Worm (Caenorhabditis elegans) whole organism, L1 larva: ENCODE data around the gene ugt-54.

Experiments
- Y116A8C.19 ChIP-seq: sonication (generic microtip); optimal IDR thresholded peaks from 2 replicates; lab custom pipeline; 2016; ENCODE audit warnings: missing compliant biosample characterization, missing genetic modification characterization, borderline replicate concordance
- aly-2 ChIP-seq: fragments of 150-350 bp; optimal IDR thresholded peaks from 2 replicates; lab custom pipeline; 2014; ENCODE audit warnings: missing biosample characterization, missing genetic modification characterization
- ceh-8 ChIP-seq: fragments of 200-800 bp; sonication (Bioruptor generic); optimal IDR thresholded peaks from 2 replicates; lab custom pipeline; 2018; ENCODE audit warnings: mild to moderate bottlenecking, missing genetic modification characterization, moderate library complexity, missing compliant biosample characterization
- ceh-90 ChIP-seq: sonication (generic microtip); optimal IDR thresholded peaks from 2 replicates; lab custom pipeline; 2016; ENCODE audit warnings: missing genetic modification characterization, missing compliant biosample characterization
- ces-1 ChIP-seq: fragments of 150-350 bp; optimal IDR thresholded peaks from 2 replicates; lab custom pipeline; 2014; ENCODE audit warnings: missing biosample characterization, missing genetic modification reagents, missing genetic modification characterization
- dsc-1 ChIP-seq: sonication (generic microtip); optimal IDR thresholded peaks from 2 replicates; lab custom pipeline; 2016; ENCODE audit warnings: mild to moderate bottlenecking, missing genetic modification characterization, missing compliant biosample characterization
- efl-1 ChIP-seq, 4 experiments: fragments of 150-350 bp; optimal IDR thresholded peaks in 3 of 4; peaks in 1 of 4; 1 replicate in 1 of 4; 2 replicates in 3 of 4; lab custom pipeline; 2014; ENCODE audit warnings: missing biosample characterization in 2 of 4, missing genetic modification characterization in 2 of 4, missing genetic modification reagents in 2 of 4
- egl-13 ChIP-seq: sonication (generic microtip); optimal IDR thresholded peaks from 2 replicates; lab custom pipeline; 2016; ENCODE audit warnings: missing genotype, missing genetic modification reagents, missing genetic modification characterization, missing compliant biosample characterization
- elt-3 ChIP-seq, 6 experiments: fragments of 150-350 bp in 1 of 6; sonication (generic microtip); optimal IDR thresholded peaks; 2 replicates each; lab custom pipeline; 2017 to 2018; ENCODE audit warnings: missing biosample characterization in 6 of 6, missing genetic modification characterization in 6 of 6, inconsistent platforms in 1 of 6
- fkh-10 ChIP-seq: sonication (generic microtip); optimal IDR thresholded peaks from 2 replicates; lab custom pipeline; 2017; ENCODE audit warnings: missing biosample characterization, missing genetic modification reagents, missing genetic modification characterization
- fkh-8 ChIP-seq: sonication (generic microtip); optimal IDR thresholded peaks from 2 replicates; lab custom pipeline; 2016; ENCODE audit warnings: mild to moderate bottlenecking, missing genetic modification characterization, missing compliant biosample characterization
- fos-1 ChIP-seq: fragments of 150-350 bp; optimal IDR thresholded peaks from 2 replicates; lab custom pipeline; 2014; ENCODE audit warnings: missing biosample characterization, missing genetic modification characterization
- isw-1 ChIP-seq: fragments of 200-800 bp; sonication (Bioruptor generic); IDR thresholded peaks from 2 replicates; pipeline ENCODE4 v1.3.6; 2022; ENCODE audit warnings: missing genetic modification characterization, missing compliant biosample characterization
- jun-1 ChIP-seq: fragments of 150-350 bp; optimal IDR thresholded peaks from 2 replicates; lab custom pipeline; 2014; ENCODE audit warnings: missing biosample characterization, missing genetic modification reagents, missing genetic modification characterization
- lin-13 ChIP-seq: fragments of 150-350 bp; optimal IDR thresholded peaks from 2 replicates; lab custom pipeline; 2014; ENCODE audit warnings: missing biosample characterization, missing genetic modification reagents, missing genetic modification characterization
- lin-14 ChIP-seq: fragments of 200-800 bp; sonication (Bioruptor generic); optimal IDR thresholded peaks from 2 replicates; lab custom pipeline; 2018; ENCODE audit warnings: mild to moderate bottlenecking, missing genetic modification characterization, moderate library complexity, missing compliant biosample characterization
- lin-15B ChIP-seq: fragments of 150-350 bp; sonication (generic microtip); optimal IDR thresholded peaks from 3 replicates; lab custom pipeline; 2014; ENCODE audit warnings: missing biosample characterization, missing genetic modification characterization
- lir-3 ChIP-seq: sonication (generic microtip); optimal IDR thresholded peaks from 2 replicates; lab custom pipeline; 2016; ENCODE audit warnings: mild to moderate bottlenecking, missing genetic modification characterization, moderate library complexity, missing compliant biosample characterization; ENCODE audit not compliant: poor library complexity
- mdl-1 ChIP-seq, 2 experiments: fragments of 150-350 bp; optimal IDR thresholded peaks; 2 replicates each; lab custom pipeline; 2014 to 2017; ENCODE audit warnings: missing biosample characterization in 2 of 2, missing genetic modification characterization in 2 of 2, inconsistent platforms in 1 of 2
- mep-1 ChIP-seq: fragments of 150-350 bp; optimal IDR thresholded peaks from 2 replicates; lab custom pipeline; 2014; ENCODE audit warnings: missing biosample characterization, missing genetic modification characterization
- nhr-12 ChIP-seq: sonication (generic microtip); optimal IDR thresholded peaks from 2 replicates; lab custom pipeline; 2017; ENCODE audit warnings: missing biosample characterization, missing genetic modification characterization
- nhr-19 ChIP-seq: fragments of 200-800 bp; sonication (Bioruptor generic); conservative IDR thresholded peaks from 2 replicates; pipeline ENCODE4 v1.3.6; 2022; ENCODE audit warnings: missing genetic modification characterization, missing compliant biosample characterization
- nhr-20 ChIP-seq: sonication (generic microtip); optimal IDR thresholded peaks from 2 replicates; lab custom pipeline; 2016; ENCODE audit warnings: mild to moderate bottlenecking, missing genetic modification characterization, missing compliant biosample characterization
- nhr-237 ChIP-seq: fragments of 150-350 bp; optimal IDR thresholded peaks from 2 replicates; lab custom pipeline; 2014; ENCODE audit warnings: missing biosample characterization, missing genetic modification characterization
- nhr-76 ChIP-seq: sonication (generic microtip); optimal IDR thresholded peaks from 2 replicates; lab custom pipeline; 2017; ENCODE audit warnings: missing biosample characterization, missing genetic modification characterization
- nhr-85 ChIP-seq: sonication (generic microtip); peaks from one replicate; lab custom pipeline; 2016; ENCODE audit warnings: missing genetic modification characterization, inconsistent platforms, missing compliant biosample characterization
- nhr-90 ChIP-seq: sonication (generic microtip); optimal IDR thresholded peaks from 2 replicates; lab custom pipeline; 2016; ENCODE audit warnings: mild to moderate bottlenecking, missing genetic modification characterization, missing compliant biosample characterization; ENCODE audit not compliant: poor library complexity
- pag-3 ChIP-seq: sonication (generic microtip); optimal IDR thresholded peaks from 2 replicates; lab custom pipeline; 2017; ENCODE audit warnings: missing genetic modification characterization, mild to moderate bottlenecking, missing compliant biosample characterization, antibody characterized with exemption, borderline replicate concordance; ENCODE audit not compliant: insufficient read depth
- skn-1 ChIP-seq: fragments of 150-350 bp; optimal IDR thresholded peaks from 2 replicates; lab custom pipeline; 2014; ENCODE audit warnings: missing biosample characterization, missing genetic modification characterization
- snpc-4 ChIP-seq: fragments of 150-350 bp; optimal IDR thresholded peaks from 2 replicates; lab custom pipeline; 2014; ENCODE audit warnings: missing biosample characterization, missing genetic modification characterization
- snu-23 ChIP-seq: sonication (generic microtip); optimal IDR thresholded peaks from 2 replicates; lab custom pipeline; 2016; ENCODE audit warnings: missing genetic modification characterization, missing compliant biosample characterization
- sptf-1 ChIP-seq: fragments of 150-350 bp; optimal IDR thresholded peaks from 2 replicates; lab custom pipeline; 2014; ENCODE audit warnings: missing biosample characterization, missing genetic modification characterization
- swsn-7 ChIP-seq: sonication (generic microtip); optimal IDR thresholded peaks from 2 replicates; lab custom pipeline; 2016; ENCODE audit warnings: missing genetic modification characterization, missing compliant biosample characterization
- tlp-1 ChIP-seq: fragments of 150-350 bp; optimal IDR thresholded peaks from 2 replicates; lab custom pipeline; 2014; ENCODE audit warnings: missing biosample characterization, missing genetic modification characterization
- unc-30 ChIP-seq: sonication (generic microtip); optimal IDR thresholded peaks from 2 replicates; lab custom pipeline; 2017; ENCODE audit warnings: missing biosample characterization, missing genetic modification characterization
- unc-62 ChIP-seq: fragments of 150-350 bp; optimal IDR thresholded peaks from 2 replicates; lab custom pipeline; 2014; ENCODE audit warnings: missing biosample characterization, missing genetic modification reagents, missing genetic modification characterization
- unc-86 ChIP-seq: sonication (generic microtip); optimal IDR thresholded peaks from 2 replicates; lab custom pipeline; 2016; ENCODE audit warnings: missing genetic modification characterization, missing compliant biosample characterization
- zag-1 ChIP-seq: fragments of 150-350 bp; optimal IDR thresholded peaks from 2 replicates; lab custom pipeline; 2014; ENCODE audit warnings: missing biosample characterization, missing genetic modification characterization
- ztf-11 ChIP-seq, 2 experiments: sonication (generic microtip); optimal IDR thresholded peaks; 2 replicates each; lab custom pipeline; 2016 to 2017; ENCODE audit warnings: missing genetic modification characterization in 2 of 2, missing biosample characterization in 1 of 2, missing compliant biosample characterization in 1 of 2

Gene ugt-54

DNA sequence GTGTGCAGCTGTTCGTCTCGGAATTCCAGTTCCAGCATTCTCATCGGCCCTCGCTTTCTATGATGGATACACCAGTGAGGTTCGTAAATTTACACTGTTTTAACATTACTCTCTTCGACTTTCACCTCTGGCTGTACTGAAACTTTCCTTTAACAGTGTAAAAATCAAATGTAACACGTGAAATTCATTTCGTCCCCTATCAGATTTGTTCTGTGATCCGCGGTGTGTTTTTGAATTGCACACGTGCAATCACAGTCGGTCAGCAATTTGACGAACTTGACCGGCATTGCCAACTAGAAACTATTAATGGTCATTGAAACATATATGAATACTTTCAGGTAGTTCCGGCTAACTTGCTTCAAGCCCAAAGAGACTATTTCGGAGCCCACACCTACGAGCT is 15.6 kb downstream of the ugt-54 start (continued):
- no peak for TF ChIP-seq tlp-1 (tag; lab: Kevin White, UChicago)
- TF ChIP-seq elt-3 (tag; optimal IDR thresholded peaks at IDR 0.05; lab: Kevin White, UChicago): peak in 2 of 6 experiments; percentile 5 to 12
- no peak for TF ChIP-seq fkh-8
- TF ChIP-seq snpc-4 (tag; lab: Kevin White, UChicago): no peak
- no peak for TF ChIP-seq fkh-10 (GFP tag; lab: Kevin White, UChicago)
- TF ChIP-seq snu-23 (GFP tag; lab: Kevin White, UChicago): peak; percentile 25
- TF ChIP-seq jun-1: no peak
- TF ChIP-seq mdl-1 (tag; optimal IDR thresholded peaks at IDR 0.05; lab: Kevin White, UChicago): peak in 1 of 2 experiments; percentile 57
- no peak for TF ChIP-seq pag-3 (tag; lab: Kevin White, UChicago)
- TF ChIP-seq egl-13 (tag; lab: Kevin White, UChicago): no peak
- no peak for TF ChIP-seq ceh-8 (GFP tag; lab: Kevin White, UChicago)
- TF ChIP-seq ztf-11 (tag; optimal IDR thresholded peaks at IDR 0.05; lab: Kevin White, UChicago): no peak
- peak; percentile 29 for TF ChIP-seq lin-14 (GFP tag; lab: Kevin White, UChicago)

DNA sequence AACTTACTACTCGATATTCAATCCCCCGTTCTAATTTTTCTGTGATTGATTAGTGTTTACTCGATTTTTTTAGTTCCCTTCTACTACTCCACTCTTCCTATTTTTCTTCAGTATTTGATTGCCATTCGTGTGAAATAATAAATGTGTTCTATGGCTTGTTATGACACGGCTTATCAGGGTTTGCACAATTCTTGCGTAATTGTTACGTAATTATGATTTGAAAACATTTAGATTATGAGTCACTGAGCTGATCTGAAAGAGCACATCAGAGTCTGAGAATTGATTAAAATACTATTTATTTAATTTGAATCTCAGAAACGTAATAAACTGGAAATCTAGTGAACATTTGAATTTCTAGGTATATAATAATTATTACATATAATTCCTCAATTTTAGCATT is 16.1 kb downstream of the ugt-54 start:
- no peak for TF ChIP-seq ceh-90 (tag; lab: Kevin White, UChicago)
- TF ChIP-seq tlp-1 (tag; lab: Kevin White, UChicago): no peak
- TF ChIP-seq lin-13 (GFP tag; lab: Kevin White, UChicago): no peak
- TF ChIP-seq lir-3: no peak
- no peak for TF ChIP-seq swsn-7 (tag; lab: Kevin White, UChicago)
- TF ChIP-seq lin-15B: no peak
- no peak for TF ChIP-seq nhr-76 (tag; lab: Kevin White, UChicago)
- no peak for TF ChIP-seq fkh-8
- TF ChIP-seq fos-1 (tag; lab: Kevin White, UChicago): no peak
- TF ChIP-seq unc-62 (GFP tag; lab: Kevin White, UChicago): no peak
- TF ChIP-seq isw-1: no peak
- no peak for TF ChIP-seq unc-30 (tag; lab: Kevin White, UChicago)
- no peak for TF ChIP-seq elt-3 (tag; optimal IDR thresholded peaks at IDR 0.05; lab: Kevin White, UChicago)
- TF ChIP-seq ces-1 (GFP tag; lab: Kevin White, UChicago): no peak

DNA sequence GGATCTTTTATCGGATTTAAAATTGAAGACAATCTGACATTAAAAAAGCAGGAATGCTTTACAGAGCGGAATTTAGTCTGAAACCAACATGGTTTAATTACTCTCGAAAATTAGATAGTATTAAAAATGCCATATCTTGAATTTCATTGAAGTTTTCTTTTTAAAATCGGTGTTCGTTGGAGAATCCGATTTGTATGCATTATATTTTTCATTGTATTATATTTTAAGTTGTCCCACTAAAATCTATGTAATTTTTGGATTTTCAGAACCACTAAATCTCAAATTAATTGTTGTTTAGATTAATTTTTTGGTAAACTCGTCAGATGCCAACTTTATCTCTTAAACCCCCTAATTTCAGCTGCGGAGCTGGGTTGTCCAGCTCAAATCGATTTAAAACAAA is 17.1 kb downstream of the ugt-54 start:
- TF ChIP-seq ztf-11 (tag; optimal IDR thresholded peaks at IDR 0.05; lab: Kevin White, UChicago) (no peak), zag-1 (tag; lab: Kevin White, UChicago) (no peak), nhr-237 (tag; lab: Kevin White, UChicago) (no peak), sptf-1 (tag; lab: Kevin White, UChicago) (no peak), nhr-85 (tag; lab: Kevin White, UChicago) (peak; percentile 39), nhr-19 (GFP tag; lab: Robert Waterston, UW) (no peak), aly-2 (tag; lab: Kevin White, UChicago) (peak; percentile 17)

DNA sequence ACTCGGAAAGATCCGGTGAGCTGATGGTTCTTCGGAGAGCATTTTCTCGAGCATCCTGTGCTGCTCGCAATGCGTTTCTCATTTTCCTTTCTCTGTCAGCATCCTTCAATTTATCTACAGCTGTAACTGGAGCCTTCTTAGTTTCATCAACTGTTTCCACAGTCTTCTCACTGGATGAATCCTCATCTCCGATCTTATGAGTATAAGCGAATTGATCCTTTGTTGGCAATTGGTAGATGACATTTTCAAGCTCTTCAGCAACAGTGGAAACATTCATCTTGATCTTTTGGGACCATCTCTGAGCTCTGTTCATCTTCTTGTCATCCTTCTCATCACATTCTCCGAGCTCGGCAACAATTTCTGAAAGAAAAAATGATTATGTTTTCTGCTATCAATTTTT is 17.8 kb downstream of the ugt-54 start:
- no peak for TF ChIP-seq skn-1 (tag; lab: Kevin White, UChicago)
- no peak for TF ChIP-seq dsc-1 (tag; lab: Kevin White, UChicago)
- TF ChIP-seq nhr-237 (tag; lab: Kevin White, UChicago): no peak
- TF ChIP-seq ztf-11 (tag; optimal IDR thresholded peaks at IDR 0.05; lab: Kevin White, UChicago): no peak
- TF ChIP-seq nhr-12 (tag; lab: Kevin White, UChicago): no peak
- TF ChIP-seq mep-1: no peak
- TF ChIP-seq unc-86 (tag; lab: Kevin White, UChicago): no peak
- TF ChIP-seq Y116A8C.19: no peak
- no peak for TF ChIP-seq efl-1 (optimal IDR thresholded peaks at IDR 0.05; lab: Kevin White, UChicago)
- TF ChIP-seq efl-1 (GFP tag; optimal IDR thresholded peaks at IDR 0.05 in 1 of 2; lab: Kevin White, UChicago): no peak
- no peak for TF ChIP-seq nhr-90 (tag; lab: Kevin White, UChicago)
- TF ChIP-seq aly-2 (tag; lab: Kevin White, UChicago): no peak
- TF ChIP-seq nhr-20 (tag; lab: Kevin White, UChicago): no peak
- TF ChIP-seq elt-3 (tag; optimal IDR thresholded peaks at IDR 0.05; lab: Kevin White, UChicago): no peak
- TF ChIP-seq, all 84 proteins: peak for 0
